ENCODE assay signal across 1 fruit fly cellular context in genomic region chr2L:16317777-16318610, dm6.
TF ChIP-seq lines count a peak whose summit lies in the region.

No protein-coding gene starts in this region.

TF ChIP-seq in whole organism, embryonic, 481 proteins besides CTCF, POLR2A, EP300 and RAD21 (continued from another document and continues in another):
- no peak for TF ChIP-seq lbe (GFP tag; optimal IDR thresholded peaks at IDR 0.05; lab: Kevin White, UChicago)
- peak; percentile 72 for TF ChIP-seq Fer1 (GFP tag; optimal IDR thresholded peaks at IDR 0.05; lab: Kevin White, UChicago)
- TF ChIP-seq CG9876 (GFP tag; optimal IDR thresholded peaks at IDR 0.05; lab: Kevin White, UChicago), result no peak
- TF ChIP-seq HmgD (GFP tag; optimal IDR thresholded peaks at IDR 0.05; lab: Kevin White, UChicago), result no peak
- peak; percentile 40 for TF ChIP-seq CG15011 (GFP tag; optimal IDR thresholded peaks at IDR 0.05; lab: Kevin White, UChicago)
- no peak for TF ChIP-seq HLH4C (GFP tag; IDR thresholded peaks at IDR 0.05; lab: Robert Waterston, UW; ENCODE audit: partially characterized antibody)
- TF ChIP-seq CG2116 (GFP tag; optimal IDR thresholded peaks at IDR 0.05; lab: Kevin White, UChicago), result peak; percentile 27
- peak; percentile 8 for TF ChIP-seq CG8089 (GFP tag; optimal IDR thresholded peaks at IDR 0.05; lab: Kevin White, UChicago)
- peak; percentile 17 for TF ChIP-seq CG12104 (GFP tag; optimal IDR thresholded peaks at IDR 0.05; lab: Kevin White, UChicago)
- TF ChIP-seq CG16815 (GFP tag; optimal IDR thresholded peaks at IDR 0.05; lab: Kevin White, UChicago), result no peak
- TF ChIP-seq CG11093 (GFP tag; IDR thresholded peaks at IDR 0.05; lab: Robert Waterston, UW), result no peak
- TF ChIP-seq CG10431 (GFP tag; optimal IDR thresholded peaks at IDR 0.05; lab: Kevin White, UChicago), result peak; percentile 64
- TF ChIP-seq bbx (GFP tag; IDR thresholded peaks at IDR 0.05; lab: Robert Waterston, UW; ENCODE audit: partially characterized antibody), result no peak
- TF ChIP-seq CG4617 (GFP tag; optimal IDR thresholded peaks at IDR 0.05; lab: Kevin White, UChicago; ENCODE audit: borderline replicate concordance), result no peak
- TF ChIP-seq mld (GFP tag; IDR thresholded peaks at IDR 0.05; lab: Robert Waterston, UW; ENCODE audit: partially characterized antibody), result no peak
- no peak for TF ChIP-seq Optix (GFP tag; IDR thresholded peaks at IDR 0.05; lab: Robert Waterston, UW)
- no peak for TF ChIP-seq pros (GFP tag; optimal IDR thresholded peaks at IDR 0.05; lab: Kevin White, UChicago)
- peak; percentile 43 for TF ChIP-seq CG10654 (GFP tag; optimal IDR thresholded peaks at IDR 0.05; lab: Kevin White, UChicago)
- TF ChIP-seq Vsx1 (GFP tag; optimal IDR thresholded peaks at IDR 0.05; lab: Kevin White, UChicago), result peak; percentile 77
- no peak for TF ChIP-seq CG7963 (GFP tag; IDR thresholded peaks at IDR 0.05; lab: Robert Waterston, UW; ENCODE audit: partially characterized antibody)
- no peak for TF ChIP-seq Mrtf (GFP tag; IDR thresholded peaks at IDR 0.05; lab: Robert Waterston, UW)
- peak; percentile 8 for TF ChIP-seq gcm (GFP tag; optimal IDR thresholded peaks at IDR 0.05; lab: Kevin White, UChicago)
- no peak for TF ChIP-seq gcm2 (GFP tag; optimal IDR thresholded peaks at IDR 0.05; lab: Kevin White, UChicago)
- no peak for TF ChIP-seq CG6254 (GFP tag; optimal IDR thresholded peaks at IDR 0.05; lab: Kevin White, UChicago)
- peak; percentile 52; the same call in 2 of the 3 replicates for TF ChIP-seq CG11695 (GFP tag; IDR thresholded peaks at IDR 0.05; lab: Robert Waterston, UW)
- TF ChIP-seq gfzf (GFP tag; optimal IDR thresholded peaks at IDR 0.05; lab: Kevin White, UChicago), result no peak
- no peak for TF ChIP-seq CG6854 (GFP tag; optimal IDR thresholded peaks at IDR 0.05; lab: Kevin White, UChicago)
- peak; percentile 54 for TF ChIP-seq CG4707 (GFP tag; optimal IDR thresholded peaks at IDR 0.05; lab: Kevin White, UChicago)
- TF ChIP-seq HHEX (GFP tag; optimal IDR thresholded peaks at IDR 0.05; lab: Kevin White, UChicago), result peak; percentile 50
- peak; percentile 52 for TF ChIP-seq CG17359 (tag; optimal IDR thresholded peaks at IDR 0.05; lab: Kevin White, UChicago)
- no peak for TF ChIP-seq BEAF-32 (GFP tag; optimal IDR thresholded peaks at IDR 0.05; lab: Kevin White, UChicago)
- TF ChIP-seq hth (optimal IDR thresholded peaks at IDR 0.05; lab: Kevin White, UChicago), result no peak
- TF ChIP-seq Trl (optimal IDR thresholded peaks at IDR 0.05; lab: Kevin White, UChicago), result no peak
- TF ChIP-seq Trl (GFP tag; optimal IDR thresholded peaks at IDR 0.05; lab: Kevin White, UChicago), result peak; percentile 64
- no peak for TF ChIP-seq Usf (GFP tag; optimal IDR thresholded peaks at IDR 0.05; lab: Kevin White, UChicago)
- no peak for TF ChIP-seq CG14050 (GFP tag; IDR thresholded peaks at IDR 0.05; lab: Robert Waterston, UW)
- TF ChIP-seq Mes4 (GFP tag; optimal IDR thresholded peaks at IDR 0.05; lab: Kevin White, UChicago), result peak; percentile 9
- no peak for TF ChIP-seq CG4404 (GFP tag; IDR thresholded peaks at IDR 0.05; lab: Robert Waterston, UW)
- no peak for TF ChIP-seq Dip2 (GFP tag; IDR thresholded peaks at IDR 0.05; lab: Robert Waterston, UW)
- TF ChIP-seq ERR (GFP tag; optimal IDR thresholded peaks at IDR 0.05; lab: Kevin White, UChicago), result no peak
- TF ChIP-seq Deaf1 (tag; optimal IDR thresholded peaks at IDR 0.05; lab: Kevin White, UChicago), result no peak
- no peak for TF ChIP-seq CG2129 (GFP tag; IDR thresholded peaks at IDR 0.05; lab: Robert Waterston, UW; ENCODE audit: partially characterized antibody)
- peak; percentile 54; the same call in 2 of the 3 replicates for TF ChIP-seq so (GFP tag; IDR thresholded peaks at IDR 0.05; lab: Robert Waterston, UW)
- TF ChIP-seq Ptx1 (GFP tag; IDR thresholded peaks at IDR 0.05; lab: Robert Waterston, UW), result no peak
- no peak for TF ChIP-seq pum (GFP tag; optimal IDR thresholded peaks at IDR 0.05; lab: Kevin White, UChicago)
- TF ChIP-seq sqz (GFP tag; optimal IDR thresholded peaks at IDR 0.05; lab: Kevin White, UChicago), result peak; percentile 53
- peak; percentile 28 for TF ChIP-seq luna (GFP tag; optimal IDR thresholded peaks at IDR 0.05; lab: Kevin White, UChicago)
- peak; percentile 55 for TF ChIP-seq Meics (GFP tag; optimal IDR thresholded peaks at IDR 0.05; lab: Kevin White, UChicago)
- peak; percentile 83 for TF ChIP-seq sens (GFP tag; lab: Kevin White, UChicago)
- TF ChIP-seq chn (GFP tag; optimal IDR thresholded peaks at IDR 0.05; lab: Kevin White, UChicago), result no peak
- TF ChIP-seq jumu (GFP tag; optimal IDR thresholded peaks at IDR 0.05; lab: Kevin White, UChicago), result no peak
- TF ChIP-seq her (GFP tag; optimal IDR thresholded peaks at IDR 0.05; lab: Kevin White, UChicago), result peak; percentile 34
- no peak; the same call in 1 of the 2 replicates for TF ChIP-seq ttk (GFP tag; IDR thresholded peaks at IDR 0.05; lab: Robert Waterston, UW)
- TF ChIP-seq crp (GFP tag; optimal IDR thresholded peaks at IDR 0.05; lab: Kevin White, UChicago), result no peak
- TF ChIP-seq Hey (tag; optimal IDR thresholded peaks at IDR 0.05; lab: Kevin White, UChicago), result peak; percentile 0
- no peak for TF ChIP-seq CG6175 (GFP tag; IDR thresholded peaks at IDR 0.05; lab: Robert Waterston, UW)
- TF ChIP-seq Sry-δ (GFP tag; optimal IDR thresholded peaks at IDR 0.05; lab: Kevin White, UChicago), result no peak
- no peak for TF ChIP-seq CG9437 (GFP tag; optimal IDR thresholded peaks at IDR 0.05; lab: Kevin White, UChicago)
- TF ChIP-seq Sin3A (optimal IDR thresholded peaks at IDR 0.05; lab: Kevin White, UChicago), result no peak
- 0 out of 3 replicates have a peak, but pooled peaks have one; percentile 11 for TF ChIP-seq zfh1 (GFP tag; IDR thresholded peaks at IDR 0.05; lab: Robert Waterston, UW)
- TF ChIP-seq Hr39 (optimal IDR thresholded peaks at IDR 0.05; lab: Kevin White, UChicago), result no peak
- no peak for TF ChIP-seq ftz-f1 (GFP tag; optimal IDR thresholded peaks at IDR 0.05; lab: Kevin White, UChicago)
- no peak for TF ChIP-seq CG31388 (GFP tag; optimal IDR thresholded peaks at IDR 0.05; lab: Kevin White, UChicago)
- no peak for TF ChIP-seq CG15479 (GFP tag; optimal IDR thresholded peaks at IDR 0.05; lab: Kevin White, UChicago)
- TF ChIP-seq MESR4 (GFP tag; optimal IDR thresholded peaks at IDR 0.05; lab: Kevin White, UChicago), result no peak
- TF ChIP-seq CG13123 (GFP tag; optimal IDR thresholded peaks at IDR 0.05; lab: Kevin White, UChicago), result no peak
- TF ChIP-seq eve (GFP tag; optimal IDR thresholded peaks at IDR 0.05; lab: Kevin White, UChicago), result peak in 1 of 2 experiments; percentile 34
- no peak for TF ChIP-seq Oaz (GFP tag; IDR thresholded peaks at IDR 0.05; lab: Robert Waterston, UW)
- TF ChIP-seq Neu2 (GFP tag; optimal IDR thresholded peaks at IDR 0.05; lab: Kevin White, UChicago; ENCODE audit: borderline replicate concordance), result no peak
- no peak for TF ChIP-seq CG16813 (GFP tag; IDR thresholded peaks at IDR 0.05; lab: Robert Waterston, UW; ENCODE audit: partially characterized antibody)
- TF ChIP-seq CG11560 (tag; IDR thresholded peaks at IDR 0.05; lab: Robert Waterston, UW), result no peak
- peak; percentile 58 for TF ChIP-seq CG2875 (GFP tag; optimal IDR thresholded peaks at IDR 0.05; lab: Kevin White, UChicago)
- no peak for TF ChIP-seq CG13775 (GFP tag; optimal IDR thresholded peaks at IDR 0.05; lab: Kevin White, UChicago)
- TF ChIP-seq dati (GFP tag; IDR thresholded peaks at IDR 0.05; lab: Robert Waterston, UW), result no peak
- TF ChIP-seq CG1529 (GFP tag; optimal IDR thresholded peaks at IDR 0.05; lab: Kevin White, UChicago), result peak; percentile 41
- TF ChIP-seq CG42726 (GFP tag; IDR thresholded peaks at IDR 0.05; lab: Robert Waterston, UW; ENCODE audit: partially characterized antibody), result no peak; the same call in 1 of the 2 replicates
- TF ChIP-seq ro (GFP tag; IDR thresholded peaks at IDR 0.05; lab: Robert Waterston, UW), result no peak
- TF ChIP-seq CG8359 (GFP tag; optimal IDR thresholded peaks at IDR 0.05; lab: Kevin White, UChicago; ENCODE audit: borderline replicate concordance), result no peak
- TF ChIP-seq fd3F (GFP tag; optimal IDR thresholded peaks at IDR 0.05; lab: Kevin White, UChicago), result peak; percentile 46
- peak; percentile 3 for TF ChIP-seq CG12236 (GFP tag; optimal IDR thresholded peaks at IDR 0.05; lab: Kevin White, UChicago)
- TF ChIP-seq CG1792 (GFP tag; optimal IDR thresholded peaks at IDR 0.05; lab: Kevin White, UChicago), result no peak
- no peak; the same call in 1 of the 2 replicates for TF ChIP-seq E2f1 (GFP tag; IDR thresholded peaks at IDR 0.05; lab: Robert Waterston, UW)
- peak; percentile 50 for TF ChIP-seq CG6765 (GFP tag; optimal IDR thresholded peaks at IDR 0.05; lab: Kevin White, UChicago)
- TF ChIP-seq crc (GFP tag; optimal IDR thresholded peaks at IDR 0.05; lab: Kevin White, UChicago), result peak; percentile 55
- no peak for TF ChIP-seq CG4730 (GFP tag; IDR thresholded peaks at IDR 0.05; lab: Robert Waterston, UW)
- peak; percentile 56; the same call in 1 of the 2 replicates for TF ChIP-seq CG11696 (GFP tag; IDR thresholded peaks at IDR 0.05; lab: Robert Waterston, UW)
- peak; percentile 14 to 53 for TF ChIP-seq Pdp1 (GFP tag; optimal IDR thresholded peaks at IDR 0.05; lab: Kevin White, UChicago)
- no peak for TF ChIP-seq abd-A (tag; optimal IDR thresholded peaks at IDR 0.05; lab: Kevin White, UChicago)
- no peak for TF ChIP-seq vnd (GFP tag; IDR thresholded peaks at IDR 0.05; lab: Robert Waterston, UW; ENCODE audit: partially characterized antibody)
- no peak for TF ChIP-seq pan (optimal IDR thresholded peaks at IDR 0.05; lab: Kevin White, UChicago)
- TF ChIP-seq pan (GFP tag; optimal IDR thresholded peaks at IDR 0.05 in 1 of 2, IDR thresholded peaks at IDR 0.05 in 1 of 2), result no peak
- TF ChIP-seq peb (GFP tag; IDR thresholded peaks at IDR 0.05; lab: Robert Waterston, UW), result no peak
- TF ChIP-seq CG15601 (tag; optimal IDR thresholded peaks at IDR 0.05; lab: Kevin White, UChicago), result peak; percentile 74
- TF ChIP-seq CG10147 (GFP tag; optimal IDR thresholded peaks at IDR 0.05; lab: Kevin White, UChicago), result peak; percentile 41
- no peak for TF ChIP-seq trem (tag; optimal IDR thresholded peaks at IDR 0.05; lab: Kevin White, UChicago)
- TF ChIP-seq cwo (GFP tag; optimal IDR thresholded peaks at IDR 0.05; lab: Kevin White, UChicago), result no peak
- TF ChIP-seq Nf-YB (GFP tag; optimal IDR thresholded peaks at IDR 0.05; lab: Kevin White, UChicago), result peak; percentile 20
- TF ChIP-seq Stat92E (GFP tag; optimal IDR thresholded peaks at IDR 0.05; lab: Kevin White, UChicago), result no peak
- no peak for TF ChIP-seq kay (GFP tag; optimal IDR thresholded peaks at IDR 0.05; lab: Kevin White, UChicago)
- TF ChIP-seq Tbp (GFP tag; optimal IDR thresholded peaks at IDR 0.05; lab: Kevin White, UChicago), result no peak
- no peak for TF ChIP-seq Gug (GFP tag; IDR thresholded peaks at IDR 0.05; lab: Robert Waterston, UW)
- TF ChIP-seq CG16779 (GFP tag; IDR thresholded peaks at IDR 0.05; lab: Robert Waterston, UW), result no peak
- TF ChIP-seq Fer3 (tag; optimal IDR thresholded peaks at IDR 0.05; lab: Kevin White, UChicago), result peak; percentile 43
- TF ChIP-seq CG8478 (optimal IDR thresholded peaks at IDR 0.05; lab: Kevin White, UChicago), result no peak
- TF ChIP-seq mirr (GFP tag; optimal IDR thresholded peaks at IDR 0.05; lab: Kevin White, UChicago), result no peak
- TF ChIP-seq Doc2 (GFP tag; IDR thresholded peaks at IDR 0.05; lab: Robert Waterston, UW), result no peak
- no peak for TF ChIP-seq Bgb (GFP tag; IDR thresholded peaks at IDR 0.05; lab: Robert Waterston, UW; ENCODE audit: partially characterized antibody)
- no peak; the same call in 1 of the 2 replicates for TF ChIP-seq gsb (GFP tag; IDR thresholded peaks at IDR 0.05; lab: Robert Waterston, UW)
- TF ChIP-seq croc (GFP tag; conservative IDR thresholded peaks at IDR 0.05; lab: Robert Waterston, UW), result no peak
- TF ChIP-seq CG17802 (tag; optimal IDR thresholded peaks at IDR 0.05; lab: Kevin White, UChicago), result no peak
- TF ChIP-seq B-H1 (GFP tag; IDR thresholded peaks at IDR 0.05; lab: Robert Waterston, UW), result peak; percentile 30; the same call in 1 of the 3 replicates
- peak; percentile 50 for TF ChIP-seq Side (GFP tag; optimal IDR thresholded peaks at IDR 0.05; lab: Kevin White, UChicago)
- TF ChIP-seq jigr1 (GFP tag; IDR thresholded peaks at IDR 0.05; lab: Robert Waterston, UW), result no peak
- TF ChIP-seq gt (GFP tag; IDR thresholded peaks at IDR 0.05; lab: Robert Waterston, UW), result no peak
- no peak for TF ChIP-seq toy (GFP tag; IDR thresholded peaks at IDR 0.05; lab: Robert Waterston, UW)
- TF ChIP-seq CG10979 (tag; optimal IDR thresholded peaks at IDR 0.05; lab: Kevin White, UChicago), result no peak
- no peak for TF ChIP-seq H2.0 (GFP tag; IDR thresholded peaks at IDR 0.05; lab: Robert Waterston, UW)
- no peak for TF ChIP-seq mam (GFP tag; optimal IDR thresholded peaks at IDR 0.05; lab: Kevin White, UChicago)
- TF ChIP-seq Blimp-1 (GFP tag; optimal IDR thresholded peaks at IDR 0.05; lab: Kevin White, UChicago), result no peak
- TF ChIP-seq al (GFP tag; IDR thresholded peaks at IDR 0.05; lab: Robert Waterston, UW), result no peak
- TF ChIP-seq Dp (GFP tag; optimal IDR thresholded peaks at IDR 0.05; lab: Kevin White, UChicago), result no peak
- TF ChIP-seq ATbp (GFP tag; optimal IDR thresholded peaks at IDR 0.05; lab: Kevin White, UChicago), result peak; percentile 91
- TF ChIP-seq chif (GFP tag; optimal IDR thresholded peaks at IDR 0.05; lab: Kevin White, UChicago), result no peak
- no peak for TF ChIP-seq CG3726 (GFP tag; IDR thresholded peaks at IDR 0.05; lab: Robert Waterston, UW)
- no peak for TF ChIP-seq fru (optimal IDR thresholded peaks at IDR 0.05; lab: Kevin White, UChicago)
- TF ChIP-seq zen2 (GFP tag; IDR thresholded peaks at IDR 0.05; lab: Robert Waterston, UW; ENCODE audit: partially characterized antibody), result no peak
- TF ChIP-seq Atf3 (GFP tag; optimal IDR thresholded peaks at IDR 0.05; lab: Kevin White, UChicago), result no peak
- TF ChIP-seq H15 (GFP tag; IDR thresholded peaks at IDR 0.05; lab: Robert Waterston, UW), result no peak
- no peak for TF ChIP-seq zen (tag; optimal IDR thresholded peaks at IDR 0.05; lab: Kevin White, UChicago)
- peak; percentile 35; the same call in 1 of the 2 replicates for TF ChIP-seq Xrp1 (GFP tag; IDR thresholded peaks at IDR 0.05; lab: Robert Waterston, UW)
- TF ChIP-seq CG6683 (GFP tag; optimal IDR thresholded peaks at IDR 0.05; lab: Kevin White, UChicago), result no peak
- peak; percentile 70 for TF ChIP-seq MTF-1 (GFP tag; optimal IDR thresholded peaks at IDR 0.05; lab: Kevin White, UChicago; ENCODE audit: borderline replicate concordance)
- no peak for TF ChIP-seq Taf1 (GFP tag; IDR thresholded peaks at IDR 0.05; lab: Robert Waterston, UW)
- no peak for TF ChIP-seq D19B (GFP tag; optimal IDR thresholded peaks at IDR 0.05; lab: Kevin White, UChicago)
- TF ChIP-seq Hr78 (GFP tag; optimal IDR thresholded peaks at IDR 0.05; lab: Kevin White, UChicago), result no peak
